Fruit fly (Drosophila melanogaster) whole organism, pupa: ENCODE data around the gene Hs6st.

Source experiments
- CG17806 ChIP-seq: fragments of 200-800 bp; sonication (Bioruptor generic); optimal IDR thresholded peaks from 2 replicates; lab custom pipeline; 2018; ENCODE audit warnings: missing biosample characterization, mild to moderate bottlenecking, missing genetic modification characterization, moderate library complexity
- CG4496 ChIP-seq: fragments of 200-800 bp; sonication (Bioruptor generic); IDR thresholded peaks from 3 replicates; pipeline ENCODE4 v1.3.6; 2022; ENCODE audit warnings: missing biosample characterization, missing genetic modification characterization
- CG8159 ChIP-seq: fragments of 200-800 bp; sonication (Bioruptor generic); optimal IDR thresholded peaks from 3 replicates; lab custom pipeline; 2018; ENCODE audit warnings: missing biosample characterization, mild to moderate bottlenecking, missing genetic modification characterization, moderate library complexity
- EcR ChIP-seq: fragments of 200-800 bp; sonication (Bioruptor generic); optimal IDR thresholded peaks from 3 replicates; lab custom pipeline; 2019; ENCODE audit warnings: missing biosample characterization, missing genetic modification characterization, mild to moderate bottlenecking, moderate library complexity, missing genetic modification reagents

DNA sequence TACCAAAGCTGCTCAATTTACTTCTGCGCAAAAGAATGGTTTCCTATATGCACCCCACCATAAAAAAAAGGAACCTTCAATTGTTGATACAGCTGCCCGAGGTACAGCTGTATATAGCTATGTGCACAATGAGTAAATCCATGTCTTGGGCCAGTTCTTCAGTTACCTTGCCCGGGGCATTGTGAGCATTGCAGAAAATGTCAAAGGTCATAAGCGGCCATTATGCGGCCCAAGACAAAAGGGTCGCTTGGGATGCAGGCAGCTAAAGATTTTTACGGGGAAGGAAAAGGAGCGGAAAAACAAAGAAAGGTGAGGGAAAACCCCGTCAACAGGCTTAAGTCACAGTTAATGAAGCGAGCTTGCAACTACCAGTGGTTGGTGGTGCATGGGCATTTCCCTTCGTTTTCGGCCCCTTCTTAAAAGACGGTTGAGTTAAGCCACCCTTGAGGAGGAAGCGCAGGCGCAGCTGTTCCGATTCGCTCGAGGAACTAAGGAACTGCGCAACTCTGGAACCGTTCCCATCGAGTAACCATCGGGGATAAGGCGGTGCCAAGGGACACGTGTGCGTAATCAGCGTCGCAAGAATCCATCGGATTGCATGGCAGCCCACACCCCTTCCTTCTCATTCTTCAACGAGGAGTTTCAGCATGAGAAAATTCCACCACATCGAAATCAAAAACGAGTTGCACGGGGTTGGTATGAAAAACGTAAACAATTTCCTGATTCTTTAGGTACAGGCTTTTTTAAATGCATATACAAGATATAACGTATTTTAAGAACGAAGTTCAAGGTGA is 77.2 kb downstream of the Hs6st start:
- TF ChIP-seq EcR (GFP tag; lab: Kevin White, UChicago) (no peak), CG8159 (tag; lab: Kevin White, UChicago) (no peak), CG17806 (no peak), CG4496 (GFP tag; lab: Robert Waterston, UW) (no peak)
